Fruit fly (Drosophila melanogaster) whole organism, embryonic: ENCODE measurements around the gene Srp14.

Source experiments
- Awh ChIP-seq: fragments of 200-800 bp; sonication (Bioruptor generic); IDR thresholded peaks from 2 replicates; pipeline ENCODE4, ENCODE4 v1.3.6; 2022; ENCODE audit warnings: missing biosample characterization, missing genetic modification characterization
- B-H1 ChIP-seq: fragments of 200-800 bp; sonication (Bioruptor generic); IDR thresholded peaks from 3 replicates; pipeline ENCODE4 v1.3.6; 2022; ENCODE audit warnings: missing biosample characterization, missing genetic modification characterization
- CG10147 ChIP-seq: fragments of 200-800 bp; sonication (Bioruptor generic); optimal IDR thresholded peaks from 2 replicates; lab custom pipeline; 2019; ENCODE audit warnings: missing biosample characterization, mild to moderate bottlenecking, missing genetic modification characterization, moderate library complexity
- CG12071 ChIP-seq: fragments of 200-800 bp; sonication (Bioruptor generic); optimal IDR thresholded peaks from 3 replicates; lab custom pipeline; 2018; ENCODE audit warnings: missing biosample characterization, mild to moderate bottlenecking, missing genetic modification characterization
- CG12299 ChIP-seq: fragments of 200-800 bp; sonication (Bioruptor generic); optimal IDR thresholded peaks from 2 replicates; lab custom pipeline; 2018; ENCODE audit warnings: missing biosample characterization, mild to moderate bottlenecking, missing genetic modification characterization
- CG13287 ChIP-seq: fragments of 200-800 bp; sonication (Bioruptor generic); IDR thresholded peaks from 2 replicates; pipeline ENCODE4 v1.3.6; 2022; ENCODE audit warnings: missing biosample characterization, missing genetic modification characterization; ENCODE audit not compliant: partially characterized antibody
- CG13296 ChIP-seq: fragments of 200-800 bp; sonication (Bioruptor generic); optimal IDR thresholded peaks from 3 replicates; lab custom pipeline; 2018; ENCODE audit warnings: missing biosample characterization, mild to moderate bottlenecking, missing genetic modification characterization
- CG13894 ChIP-seq: fragments of 200-800 bp; sonication (Bioruptor generic); optimal IDR thresholded peaks from 3 replicates; lab custom pipeline; 2018; ENCODE audit warnings: missing biosample characterization, mild to moderate bottlenecking, missing genetic modification characterization, moderate library complexity
- CG14667 ChIP-seq: fragments of 200-800 bp; sonication (Bioruptor generic); IDR thresholded peaks from 2 replicates; pipeline ENCODE4 v1.3.6; 2022; ENCODE audit warnings: missing biosample characterization, missing genetic modification characterization
- CG15479 ChIP-seq: fragments of 200-800 bp; sonication (Bioruptor generic); optimal IDR thresholded peaks from 3 replicates; lab custom pipeline; 2019; ENCODE audit warnings: missing biosample characterization, mild to moderate bottlenecking, missing genetic modification characterization, moderate library complexity
- CG18619 ChIP-seq: fragments of 200-800 bp; sonication (Bioruptor generic); optimal IDR thresholded peaks from 3 replicates; lab custom pipeline; 2017; ENCODE audit warnings: missing biosample characterization, mild to moderate bottlenecking, missing genetic modification characterization
- CG2202 ChIP-seq: fragments of 200-800 bp; sonication (Bioruptor generic); optimal IDR thresholded peaks from 2 replicates; lab custom pipeline; 2018; ENCODE audit warnings: missing biosample characterization, mild to moderate bottlenecking, missing genetic modification characterization
- CG32767 ChIP-seq: fragments of 200-800 bp; sonication (Bioruptor generic); IDR thresholded peaks from 2 replicates; pipeline ENCODE4 v1.3.6; 2022; ENCODE audit warnings: missing biosample characterization, missing genetic modification characterization
- CG3281 ChIP-seq: fragments of 200-800 bp; sonication (Bioruptor generic); optimal IDR thresholded peaks from 3 replicates; lab custom pipeline; 2017; ENCODE audit warnings: missing biosample characterization, mild to moderate bottlenecking, missing genetic modification characterization
- CG4617 ChIP-seq: fragments of 200-800 bp; sonication (Bioruptor generic); optimal IDR thresholded peaks from 3 replicates; lab custom pipeline; 2016; ENCODE audit warnings: missing biosample characterization, missing genetic modification characterization, borderline replicate concordance
- CG7357 ChIP-seq: fragments of 200-800 bp; sonication (Bioruptor generic); IDR thresholded peaks from 3 replicates; pipeline ENCODE4 v1.3.6; 2022; ENCODE audit warnings: missing biosample characterization, missing genetic modification characterization
- CG7839 ChIP-seq: fragments of 200-800 bp; sonication (Bioruptor generic); optimal IDR thresholded peaks from 3 replicates; lab custom pipeline; 2018; ENCODE audit warnings: missing biosample characterization, mild to moderate bottlenecking, missing genetic modification characterization, moderate library complexity
- CG9817 ChIP-seq: fragments of 200-800 bp; sonication (Bioruptor generic); optimal IDR thresholded peaks from 2 replicates; lab custom pipeline; 2018; ENCODE audit warnings: missing biosample characterization, mild to moderate bottlenecking, missing genetic modification characterization, moderate library complexity
- D19B ChIP-seq: fragments of 200-800 bp; sonication (Bioruptor generic); optimal IDR thresholded peaks from 2 replicates; lab custom pipeline; 2017; ENCODE audit warnings: missing biosample characterization, mild to moderate bottlenecking, missing genetic modification characterization
- Dll ChIP-seq: fragments of 200-800 bp; sonication (Bioruptor generic); IDR thresholded peaks from 4 replicates; pipeline ENCODE4 v1.3.6; 2022; ENCODE audit warnings: missing biosample characterization, missing genetic modification characterization; ENCODE audit not compliant: partially characterized antibody
- Doc3 ChIP-seq: fragments of 200-800 bp; sonication (Bioruptor generic); IDR thresholded peaks from 3 replicates; pipeline ENCODE4 v1.3.6; 2022; ENCODE audit warnings: missing biosample characterization, missing genetic modification characterization; ENCODE audit not compliant: partially characterized antibody
- GATAe ChIP-seq: fragments of 200-800 bp; sonication (Bioruptor generic); conservative IDR thresholded peaks from 2 replicates; pipeline ENCODE4 v1.3.6; 2022; ENCODE audit warnings: missing biosample characterization, missing genetic modification characterization
- HmgD ChIP-seq: fragments of 200-800 bp; sonication (Bioruptor generic); optimal IDR thresholded peaks from 3 replicates; lab custom pipeline; 2016; ENCODE audit warnings: missing biosample characterization, missing genetic modification characterization
- Hsf ChIP-seq: fragments of 200-800 bp; sonication (Bioruptor generic); optimal IDR thresholded peaks from 3 replicates; lab custom pipeline; 2016; ENCODE audit warnings: missing biosample characterization, missing genetic modification characterization
- Lim3 ChIP-seq: fragments of 200-800 bp; sonication (Bioruptor generic); IDR thresholded peaks from 2 replicates; pipeline ENCODE4 v1.3.6; 2022; ENCODE audit warnings: missing biosample characterization, missing genetic modification characterization
- Oli ChIP-seq: fragments of 200-800 bp; sonication (Bioruptor generic); optimal IDR thresholded peaks from 2 replicates; lab custom pipeline; 2018; ENCODE audit warnings: missing biosample characterization, mild to moderate bottlenecking, missing genetic modification characterization, moderate library complexity
- Ravus ChIP-seq: fragments of 200-800 bp; sonication (Bioruptor generic); IDR thresholded peaks from 2 replicates; pipeline ENCODE4 v1.3.6; 2022; ENCODE audit warnings: missing biosample characterization, missing genetic modification characterization
- Rfx ChIP-seq: fragments of 200-800 bp; sonication (Bioruptor generic); IDR thresholded peaks from 2 replicates; pipeline ENCODE4 v1.3.6; 2022; ENCODE audit warnings: missing biosample characterization, missing genetic modification characterization
- Sry-δ ChIP-seq: fragments of 200-800 bp; sonication (Bioruptor generic); optimal IDR thresholded peaks from 2 replicates; lab custom pipeline; 2016; ENCODE audit warnings: missing biosample characterization, missing genetic modification characterization
- abd-A ChIP-seq: fragments of 200-800 bp; sonication (Bioruptor generic); optimal IDR thresholded peaks from 3 replicates; lab custom pipeline; 2019; ENCODE audit warnings: missing biosample characterization, mild to moderate bottlenecking, missing genetic modification characterization, moderate library complexity
- ara ChIP-seq: fragments of 200-800 bp; sonication (Bioruptor generic); IDR thresholded peaks from 2 replicates; pipeline ENCODE4 v1.3.6; 2022; ENCODE audit warnings: missing biosample characterization, missing genetic modification characterization
- bbx ChIP-seq: fragments of 200-800 bp; sonication (Bioruptor generic); IDR thresholded peaks from 2 replicates; pipeline ENCODE4 v1.3.6; 2022; ENCODE audit warnings: missing biosample characterization, missing genetic modification characterization; ENCODE audit not compliant: partially characterized antibody
- crc ChIP-seq: fragments of 200-800 bp; sonication (Bioruptor generic); optimal IDR thresholded peaks from 2 replicates; lab custom pipeline; 2016; ENCODE audit warnings: missing biosample characterization, missing genetic modification characterization
- dan ChIP-seq: fragments of 200-800 bp; sonication (Bioruptor generic); IDR thresholded peaks from 2 replicates; pipeline ENCODE4 v1.3.6; 2022; ENCODE audit warnings: missing biosample characterization, missing genetic modification characterization
- dimm ChIP-seq: fragments of 200-800 bp; sonication (Bioruptor generic); IDR thresholded peaks from 2 replicates; pipeline ENCODE4 v1.3.6; 2022; ENCODE audit warnings: missing biosample characterization, missing genetic modification characterization
- dysf ChIP-seq: fragments of 200-800 bp; sonication (Bioruptor generic); IDR thresholded peaks from 3 replicates; pipeline ENCODE4 v1.3.6; 2022; ENCODE audit warnings: missing biosample characterization, missing genetic modification characterization
- hbn ChIP-seq: fragments of 200-800 bp; sonication (Bioruptor generic); IDR thresholded peaks from 2 replicates; pipeline ENCODE4 v1.3.6; 2022; ENCODE audit warnings: missing biosample characterization, missing genetic modification characterization; ENCODE audit not compliant: partially characterized antibody
- inv ChIP-seq: fragments of 200-800 bp; sonication (Bioruptor generic); IDR thresholded peaks from 2 replicates; pipeline ENCODE4 v1.3.6; 2022; ENCODE audit warnings: missing biosample characterization, missing genetic modification characterization; ENCODE audit not compliant: partially characterized antibody
- jigr1 ChIP-seq: fragments of 200-800 bp; sonication (Bioruptor generic); IDR thresholded peaks from 3 replicates; pipeline ENCODE4 v1.3.6; 2022; ENCODE audit warnings: missing biosample characterization, missing genetic modification characterization
- luna ChIP-seq: fragments of 200-800 bp; sonication (Bioruptor generic); optimal IDR thresholded peaks from 2 replicates; lab custom pipeline; 2016; ENCODE audit warnings: missing biosample characterization, missing genetic modification characterization
- nom ChIP-seq: fragments of 200-800 bp; sonication (Bioruptor generic); optimal IDR thresholded peaks from 2 replicates; lab custom pipeline; 2017; ENCODE audit warnings: missing biosample characterization, missing genetic modification characterization, mild to moderate bottlenecking, moderate library complexity, missing genetic modification reagents
- psq ChIP-seq: fragments of 200-800 bp; sonication (Bioruptor generic); optimal IDR thresholded peaks from 2 replicates; lab custom pipeline; 2017; ENCODE audit warnings: missing biosample characterization, missing genetic modification characterization
- sd ChIP-seq: fragments of 200-800 bp; sonication (Bioruptor generic); optimal IDR thresholded peaks from 3 replicates; lab custom pipeline; 2018; ENCODE audit warnings: missing biosample characterization, mild to moderate bottlenecking, missing genetic modification characterization, moderate library complexity
- sima ChIP-seq: fragments of 200-800 bp; sonication (Bioruptor generic); optimal IDR thresholded peaks from 2 replicates; lab custom pipeline; 2016; ENCODE audit warnings: missing biosample characterization, missing genetic modification characterization
- sqz ChIP-seq: fragments of 200-800 bp; sonication (Bioruptor generic); optimal IDR thresholded peaks from 3 replicates; lab custom pipeline; 2018; ENCODE audit warnings: missing biosample characterization, mild to moderate bottlenecking, missing genetic modification characterization
- tin ChIP-seq: fragments of 200-800 bp; sonication (Bioruptor generic); optimal IDR thresholded peaks from 3 replicates; lab custom pipeline; 2016; ENCODE audit warnings: missing biosample characterization, missing genetic modification characterization
- trh ChIP-seq: fragments of 200-800 bp; sonication (Bioruptor generic); optimal IDR thresholded peaks from 2 replicates; lab custom pipeline; 2016; ENCODE audit warnings: missing biosample characterization, missing genetic modification characterization
- twi ChIP-seq: fragments of 200-800 bp; optimal IDR thresholded peaks from 2 replicates; lab custom pipeline; 2019; ENCODE audit warnings: missing biosample characterization, mild to moderate bottlenecking, missing genetic modification characterization, moderate library complexity

Gene Srp14

DNA sequence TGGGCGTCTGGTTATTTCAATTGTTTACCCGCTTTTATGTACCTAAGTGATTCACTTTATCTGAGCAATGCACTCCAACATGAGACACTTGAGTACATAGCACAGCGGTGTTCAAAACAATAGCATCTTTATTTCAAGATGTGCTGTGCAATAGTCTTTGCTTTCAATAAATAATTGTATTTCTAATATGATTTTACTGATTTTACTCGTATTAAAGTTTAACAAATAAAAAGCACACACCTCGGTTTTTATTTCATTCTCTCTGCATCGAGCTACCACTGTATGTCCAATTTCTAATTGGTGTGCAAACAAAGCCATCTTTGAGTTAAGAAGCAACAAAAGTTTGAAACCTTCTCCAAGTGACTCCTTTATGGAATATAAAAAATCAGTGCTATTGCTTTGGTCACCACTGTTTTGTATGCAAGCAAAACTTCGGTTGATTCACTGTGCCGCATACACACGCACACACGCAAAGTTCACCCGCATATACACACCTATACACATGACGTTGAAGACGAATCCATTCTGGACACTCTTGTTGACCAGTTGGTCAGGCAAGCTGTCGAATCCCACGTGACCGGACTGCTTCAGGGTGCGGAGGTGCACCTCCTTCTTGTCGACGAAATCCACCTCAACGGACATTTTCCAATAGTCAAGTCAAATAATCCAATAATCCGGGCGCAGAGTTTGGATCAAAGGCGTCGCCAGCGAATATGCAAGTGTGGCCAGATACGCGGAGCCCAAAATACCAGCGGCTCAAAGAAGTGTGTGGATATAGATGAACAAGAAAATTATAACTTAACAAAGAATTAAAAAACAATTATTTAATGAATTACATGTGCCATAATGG is 7.9 kb downstream of the Srp14 start, which contains the start of gene Septin2 (continued):
- TF ChIP-seq hbn (GFP tag; lab: Robert Waterston, UW) (no peak), Oli (tag; lab: Kevin White, UChicago) (peak; percentile 86), CG4617 (GFP tag; lab: Kevin White, UChicago) (no peak), nom (GFP tag; lab: Kevin White, UChicago) (peak; percentile 83), CG7839 (tag; lab: Kevin White, UChicago) (peak; percentile 82), Rfx (GFP tag; lab: Robert Waterston, UW) (peak; percentile 29; the same call in 1 of the 2 replicates), HmgD (no peak), Lim3 (GFP tag; lab: Robert Waterston, UW) (no peak), bbx (no peak), abd-A (tag; lab: Kevin White, UChicago) (no peak), dysf (peak; percentile 77), CG3281 (GFP tag; lab: Kevin White, UChicago) (peak; percentile 80), CG12071 (peak; percentile 77), jigr1 (GFP tag; lab: Robert Waterston, UW) (peak; percentile 55; the same call in 2 of the 3 replicates), Ravus (GFP tag; lab: Robert Waterston, UW) (no peak), Dll (no peak), CG13287 (peak; percentile 36; the same call in 1 of the 2 replicates), Hsf (GFP tag; lab: Kevin White, UChicago) (peak; percentile 84), ara (GFP tag; lab: Robert Waterston, UW) (peak; percentile 77), Doc3 (no peak), GATAe (GFP tag; lab: Robert Waterston, UW) (no peak), psq (GFP tag; lab: Kevin White, UChicago) (peak; percentile 13), dimm (GFP tag; lab: Robert Waterston, UW) (no peak), trh (GFP tag; lab: Kevin White, UChicago) (peak; percentile 19), tin (GFP tag; lab: Kevin White, UChicago) (peak; percentile 82), sima (no peak), sqz (no peak), CG10147 (GFP tag; lab: Kevin White, UChicago) (peak; percentile 62), CG13894 (tag; lab: Kevin White, UChicago) (no peak), CG18619 (GFP tag; lab: Kevin White, UChicago) (peak; percentile 80), B-H1 (GFP tag; lab: Robert Waterston, UW) (peak; percentile 61; the same call in 1 of the 3 replicates), CG14667 (GFP tag; lab: Robert Waterston, UW) (peak; percentile 59), Sry-δ (GFP tag; lab: Kevin White, UChicago) (peak; percentile 9), CG2202 (peak; percentile 62), CG32767 (GFP tag; lab: Robert Waterston, UW) (peak; percentile 59; the same call in 1 of the 2 replicates), inv (GFP tag; lab: Robert Waterston, UW) (no peak), CG12299 (peak; percentile 34), dan (GFP tag; lab: Robert Waterston, UW) (no peak), D19B (GFP tag; lab: Kevin White, UChicago) (peak; percentile 32), CG13296 (peak; percentile 78), CG7357 (0 out of 3 replicates have a peak, but pooled peaks have one; percentile 49), sd (tag; lab: Kevin White, UChicago) (no peak), twi (peak; percentile 27), CG9817 (tag; lab: Kevin White, UChicago) (peak; percentile 34), Awh (GFP tag; lab: Robert Waterston, UW) (peak; percentile 51; the same call in 1 of the 2 replicates), CG15479 (no peak), luna (GFP tag; lab: Kevin White, UChicago) (no peak), crc (peak; percentile 53)
